In the genomic region with DNA sequence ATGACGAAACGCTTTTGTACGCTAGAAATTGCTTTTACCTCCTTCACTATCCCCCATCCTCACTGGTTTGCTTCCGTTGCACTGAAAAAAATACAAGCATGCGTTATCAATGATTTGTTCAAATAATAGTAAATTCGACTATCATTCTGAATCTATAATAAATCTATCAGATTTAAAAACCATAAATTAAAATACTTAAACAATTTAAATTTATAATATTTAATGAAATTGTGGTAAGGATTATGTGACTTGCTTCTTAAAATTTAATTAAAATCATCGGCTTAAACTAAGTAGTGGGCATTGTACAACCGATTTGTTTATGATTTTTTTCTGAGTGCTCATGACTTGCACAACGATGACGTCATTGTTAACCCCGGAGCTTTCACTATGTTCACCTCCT, we compare ENCODE assay signal across 4 fruit fly cellular contexts.
TF ChIP-seq lines count a peak whose summit lies in the region.

No protein-coding gene starts in this region.

- no peak for TF ChIP-seq CTCF in whole organism, embryonic (GFP tag; optimal IDR thresholded peaks at IDR 0.05; lab: Kevin White, UChicago)

TF ChIP-seq in whole organism, adult, 20 proteins besides CTCF, POLR2A, EP300 and RAD21:
- TF ChIP-seq CG7045 (GFP tag; optimal IDR thresholded peaks at IDR 0.05; lab: Kevin White, UChicago) (peak; percentile 88), CG1620 (GFP tag; optimal IDR thresholded peaks at IDR 0.05; lab: Kevin White, UChicago) (no peak), cnc (optimal IDR thresholded peaks at IDR 0.05; lab: Kevin White, UChicago) (no peak), CG11617 (GFP tag; optimal IDR thresholded peaks at IDR 0.05; lab: Kevin White, UChicago) (peak; percentile 17), Mnt (GFP tag; optimal IDR thresholded peaks at IDR 0.05; lab: Kevin White, UChicago) (no peak), CG14711 (tag; optimal IDR thresholded peaks at IDR 0.05; lab: Kevin White, UChicago) (peak; percentile 56), Hr96 (GFP tag; optimal IDR thresholded peaks at IDR 0.05; lab: Kevin White, UChicago) (no peak), bab1 (GFP tag; optimal IDR thresholded peaks at IDR 0.05; lab: Kevin White, UChicago) (no peak), CG12768 (GFP tag; optimal IDR thresholded peaks at IDR 0.05; lab: Kevin White, UChicago) (peak; percentile 64), toe (GFP tag; optimal IDR thresholded peaks at IDR 0.05; lab: Kevin White, UChicago) (no peak), CG7101 (tag; optimal IDR thresholded peaks at IDR 0.05; lab: Kevin White, UChicago) (no peak), pad (GFP tag; optimal IDR thresholded peaks at IDR 0.05; lab: Kevin White, UChicago) (no peak), Clk (GFP tag; optimal IDR thresholded peaks at IDR 0.05; lab: Kevin White, UChicago) (peak; percentile 64), CG5204 (GFP tag; optimal IDR thresholded peaks at IDR 0.05; lab: Kevin White, UChicago) (no peak), CG33017 (tag; optimal IDR thresholded peaks at IDR 0.05; lab: Kevin White, UChicago) (peak; percentile 58), cic (GFP tag; optimal IDR thresholded peaks at IDR 0.05; lab: Kevin White, UChicago) (no peak), Crg-1 (GFP tag; optimal IDR thresholded peaks at IDR 0.05; lab: Kevin White, UChicago) (no peak), tj (GFP tag; optimal IDR thresholded peaks at IDR 0.05; lab: Kevin White, UChicago) (no peak), ovo (GFP tag; optimal IDR thresholded peaks at IDR 0.05; lab: Kevin White, UChicago) (no peak), kay (GFP tag; lab: Kevin White, UChicago; ENCODE audit: borderline replicate concordance) (no peak)

TF ChIP-seq in whole organism, embryonic, 481 proteins besides CTCF, POLR2A, EP300 and RAD21 (continues in another document):
- no peak for TF ChIP-seq fd64A (GFP tag; optimal IDR thresholded peaks at IDR 0.05; lab: Kevin White, UChicago)
- no peak for TF ChIP-seq CG32772 (GFP tag; IDR thresholded peaks at IDR 0.05; lab: Robert Waterston, UW)
- TF ChIP-seq CG8924 (tag; optimal IDR thresholded peaks at IDR 0.05; lab: Kevin White, UChicago), result peak; percentile 81
- TF ChIP-seq bab2 (GFP tag; optimal IDR thresholded peaks at IDR 0.05; lab: Kevin White, UChicago), result no peak
- TF ChIP-seq cg (GFP tag; optimal IDR thresholded peaks at IDR 0.05; lab: Kevin White, UChicago), result no peak
- peak; percentile 33 for TF ChIP-seq B-H2 (GFP tag; optimal IDR thresholded peaks at IDR 0.05; lab: Kevin White, UChicago)
- TF ChIP-seq gt (GFP tag; IDR thresholded peaks at IDR 0.05; lab: Robert Waterston, UW), result no peak
- peak; percentile 33 for TF ChIP-seq Nf-YB (GFP tag; optimal IDR thresholded peaks at IDR 0.05; lab: Kevin White, UChicago)
- peak; percentile 72 for TF ChIP-seq CG6683 (GFP tag; optimal IDR thresholded peaks at IDR 0.05; lab: Kevin White, UChicago)
- no peak for TF ChIP-seq CG7271 (tag; optimal IDR thresholded peaks at IDR 0.05; lab: Kevin White, UChicago)
- no peak for TF ChIP-seq MBD-R2 (GFP tag; IDR thresholded peaks at IDR 0.05; lab: Robert Waterston, UW)
- no peak for TF ChIP-seq ap (GFP tag; IDR thresholded peaks at IDR 0.05; lab: Robert Waterston, UW)
- TF ChIP-seq luna (GFP tag; optimal IDR thresholded peaks at IDR 0.05; lab: Kevin White, UChicago), result no peak
- TF ChIP-seq zf30C (GFP tag; optimal IDR thresholded peaks at IDR 0.05; lab: Kevin White, UChicago), result peak; percentile 5
- 0 out of 3 replicates have a peak, but pooled peaks have one; percentile 14 for TF ChIP-seq CG3726 (GFP tag; IDR thresholded peaks at IDR 0.05; lab: Robert Waterston, UW)
- TF ChIP-seq mam (GFP tag; optimal IDR thresholded peaks at IDR 0.05; lab: Kevin White, UChicago), result no peak
- TF ChIP-seq ssp (GFP tag; IDR thresholded peaks at IDR 0.05; lab: Robert Waterston, UW), result no peak
- TF ChIP-seq p53 (GFP tag; optimal IDR thresholded peaks at IDR 0.05; lab: Kevin White, UChicago), result no peak
- peak; percentile 56 for TF ChIP-seq CG10267 (tag; optimal IDR thresholded peaks at IDR 0.05; lab: Kevin White, UChicago)
- TF ChIP-seq CG12659 (GFP tag; optimal IDR thresholded peaks at IDR 0.05; lab: Kevin White, UChicago), result peak; percentile 64
- TF ChIP-seq Hmx (GFP tag; optimal IDR thresholded peaks at IDR 0.05; lab: Kevin White, UChicago), result no peak
- no peak for TF ChIP-seq Atf-2 (GFP tag; optimal IDR thresholded peaks at IDR 0.05; lab: Kevin White, UChicago)
- TF ChIP-seq CG10959 (GFP tag; IDR thresholded peaks at IDR 0.05; lab: Robert Waterston, UW), result no peak
- no peak for TF ChIP-seq CG9797 (GFP tag; optimal IDR thresholded peaks at IDR 0.05; lab: Kevin White, UChicago)

TF ChIP-seq in whole organism, prepupa, 60 proteins besides CTCF, POLR2A, EP300 and RAD21 (continues in another document):
- TF ChIP-seq fd85E (GFP tag; optimal IDR thresholded peaks at IDR 0.05; lab: Kevin White, UChicago), result no peak
- no peak for TF ChIP-seq CG6854 (GFP tag; optimal IDR thresholded peaks at IDR 0.05; lab: Kevin White, UChicago)
- TF ChIP-seq Sox15 (GFP tag; optimal IDR thresholded peaks at IDR 0.05; lab: Kevin White, UChicago), result no peak
- no peak for TF ChIP-seq net (GFP tag; optimal IDR thresholded peaks at IDR 0.05; lab: Kevin White, UChicago)
- TF ChIP-seq CG9139 (GFP tag; optimal IDR thresholded peaks at IDR 0.05; lab: Kevin White, UChicago), result no peak
- TF ChIP-seq CG6792 (GFP tag; optimal IDR thresholded peaks at IDR 0.05; lab: Kevin White, UChicago), result no peak
- TF ChIP-seq CG15336 (GFP tag; IDR thresholded peaks at IDR 0.05; lab: Robert Waterston, UW), result peak; percentile 46
- TF ChIP-seq CG1621 (tag; optimal IDR thresholded peaks at IDR 0.05; lab: Kevin White, UChicago), result no peak
- TF ChIP-seq pdm3 (GFP tag; optimal IDR thresholded peaks at IDR 0.05; lab: Kevin White, UChicago), result no peak
- TF ChIP-seq CG11762 (GFP tag; optimal IDR thresholded peaks at IDR 0.05; lab: Kevin White, UChicago; ENCODE audit: insufficient read depth), result no peak
- no peak for TF ChIP-seq CG11294 (GFP tag; IDR thresholded peaks at IDR 0.05; lab: Robert Waterston, UW)
- no peak for TF ChIP-seq Met (GFP tag; optimal IDR thresholded peaks at IDR 0.05; lab: Kevin White, UChicago)
- no peak for TF ChIP-seq Hr38 (GFP tag; optimal IDR thresholded peaks at IDR 0.05; lab: Kevin White, UChicago)
- TF ChIP-seq achi (GFP tag; optimal IDR thresholded peaks at IDR 0.05; lab: Kevin White, UChicago), result peak; percentile 13
- no peak for TF ChIP-seq CG6163 (GFP tag; IDR thresholded peaks at IDR 0.05; lab: Robert Waterston, UW)
- peak; percentile 38 for TF ChIP-seq CG6276 (GFP tag; optimal IDR thresholded peaks at IDR 0.05; lab: Kevin White, UChicago)
- peak; percentile 15 for TF ChIP-seq Eip78C (GFP tag; lab: Kevin White, UChicago)
- TF ChIP-seq CG10669 (GFP tag; optimal IDR thresholded peaks at IDR 0.05; lab: Kevin White, UChicago), result peak; percentile 7
- no peak for TF ChIP-seq Sox14 (GFP tag; optimal IDR thresholded peaks at IDR 0.05; lab: Kevin White, UChicago)
- peak; percentile 18 for TF ChIP-seq Ets96B (tag; optimal IDR thresholded peaks at IDR 0.05; lab: Kevin White, UChicago)
- TF ChIP-seq CG8632 (GFP tag; optimal IDR thresholded peaks at IDR 0.05; lab: Kevin White, UChicago), result no peak
- peak; percentile 24 for TF ChIP-seq CG4318 (GFP tag; optimal IDR thresholded peaks at IDR 0.05; lab: Kevin White, UChicago)
- TF ChIP-seq topi (GFP tag; optimal IDR thresholded peaks at IDR 0.05; lab: Kevin White, UChicago), result no peak
- TF ChIP-seq CG8119 (GFP tag; IDR thresholded peaks at IDR 0.05; lab: Robert Waterston, UW), result peak; percentile 39; the same call in 1 of the 3 replicates
- no peak for TF ChIP-seq CG11902 (GFP tag; optimal IDR thresholded peaks at IDR 0.05; lab: Kevin White, UChicago)
- no peak for TF ChIP-seq vri (GFP tag; optimal IDR thresholded peaks at IDR 0.05; lab: Kevin White, UChicago)

TF ChIP-seq in whole organism, pupa, 21 proteins besides CTCF, POLR2A, EP300 and RAD21:
- TF ChIP-seq Pif1A (GFP tag; optimal IDR thresholded peaks at IDR 0.05; lab: Kevin White, UChicago) (no peak), CG8301 (tag; optimal IDR thresholded peaks at IDR 0.05; lab: Kevin White, UChicago) (peak; percentile 24), CG15710 (tag; optimal IDR thresholded peaks at IDR 0.05; lab: Kevin White, UChicago) (peak; percentile 13), CG8159 (tag; optimal IDR thresholded peaks at IDR 0.05; lab: Kevin White, UChicago) (peak; percentile 35), CG14655 (GFP tag; optimal IDR thresholded peaks at IDR 0.05; lab: Kevin White, UChicago) (peak; percentile 43)
